Fruit fly (Drosophila melanogaster): ENCODE measurements around the gene stck.

The stck gene

dm6 chr3R:8354969-8355368 is 1.8 kb upstream of the stck start:
- TF ChIP-seq CG8478 (optimal IDR thresholded peaks at IDR 0.05) (no peak), CTCF (optimal IDR thresholded peaks at IDR 0.05) (no peak)

- no peak for TF ChIP-seq CG8478 (optimal IDR thresholded peaks at IDR 0.05)
- TF ChIP-seq CTCF (optimal IDR thresholded peaks at IDR 0.05): no peak
Observed at dm6 chr3R:8355579-8355978, 1.2 kb upstream of the stck start.

dm6 chr3R:8357372-8357992 is 704 bp downstream of the stck start:
- no peak for TF ChIP-seq CG8478 (optimal IDR thresholded peaks at IDR 0.05)
- no peak for TF ChIP-seq CTCF (optimal IDR thresholded peaks at IDR 0.05)

dm6 chr3R:8358004-8358403 is 1.2 kb downstream of the stck start:
- TF ChIP-seq CTCF (optimal IDR thresholded peaks at IDR 0.05) (no peak), CG8478 (optimal IDR thresholded peaks at IDR 0.05) (no peak)

dm6 chr3R:8362259-8362876 is 5.6 kb downstream of the stck start, which contains the start of the genes Veneno and CG7963:
TSS of gene Veneno (minus strand) at chr3R:8362554.
TSS of gene CG7963 (plus strand) at chr3R:8362826.
- TF ChIP-seq CTCF (optimal IDR thresholded peaks at IDR 0.05) (no peak), CG8478 (optimal IDR thresholded peaks at IDR 0.05) (no peak)

dm6 chr3R:8368553-8368952 is 11.8 kb downstream of the stck start:
- no peak for TF ChIP-seq CTCF (optimal IDR thresholded peaks at IDR 0.05)
- no peak for TF ChIP-seq CG8478 (optimal IDR thresholded peaks at IDR 0.05)

- TF ChIP-seq CG8478 (optimal IDR thresholded peaks at IDR 0.05): no peak
- peak; percentile 85 to 87 for TF ChIP-seq CTCF (optimal IDR thresholded peaks at IDR 0.05)
Observed at dm6 chr3R:8389636-8390035, 32.9 kb downstream of the stck start.
